Fruit fly (Drosophila melanogaster): Measurements from ENCODE around the gene Pex19.

dm6 chr2L:12044613-12045350 lies 46.8 kb upstream of the Pex19 start, which contains the start of gene CG6785:
- no peak for TF ChIP-seq insv (optimal IDR thresholded peaks at IDR 0.05)
- TF ChIP-seq h (optimal IDR thresholded peaks at IDR 0.05): no peak
